Worm (Caenorhabditis elegans): Measurements from ENCODE around the gene F43C1.7.

F43C1.7 gene

DNA sequence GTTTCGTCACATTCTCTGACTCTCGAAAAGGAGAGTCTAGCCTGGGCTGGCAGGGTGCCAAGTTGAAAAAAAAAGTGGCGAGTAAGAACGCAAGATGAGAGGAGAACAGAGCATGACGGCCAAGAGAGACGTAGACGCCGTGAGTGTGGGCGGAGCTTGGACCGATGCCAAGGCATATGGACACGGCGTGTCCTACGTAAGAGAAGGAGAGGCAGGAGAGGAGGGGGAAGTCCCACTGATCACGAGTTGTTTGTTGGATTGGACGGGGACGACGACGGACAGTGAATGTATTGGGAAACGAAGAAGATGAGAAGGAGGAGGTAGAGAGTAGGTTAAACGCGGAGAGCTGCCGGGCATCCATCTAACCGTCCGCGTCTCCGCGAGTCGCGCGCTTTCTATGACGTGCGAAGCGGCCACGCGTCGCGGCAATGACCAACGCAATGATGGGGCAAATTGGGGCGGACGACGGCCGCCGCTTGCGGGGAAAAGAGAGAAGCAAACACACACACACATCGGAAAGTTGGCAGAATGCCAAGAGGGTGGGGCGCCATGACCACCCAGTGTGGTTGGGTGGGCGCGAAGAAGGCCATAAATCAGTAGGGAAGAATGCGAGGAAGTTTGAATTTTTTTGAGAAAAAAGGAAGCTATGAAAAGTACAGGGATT, 39.7 kb upstream of the F43C1.7 start (continued):
- TF ChIP-seq F13H6.1 (tag; optimal IDR thresholded peaks at IDR 0.05) (peak; percentile 100), alr-1 (tag; optimal IDR thresholded peaks at IDR 0.05) (no peak), elt-1 (tag; optimal IDR thresholded peaks at IDR 0.05) (peak; percentile 30)

- no peak for TF ChIP-seq blmp-1 (tag; optimal IDR thresholded peaks at IDR 0.05; ENCODE audit: insufficient read depth)
- TF ChIP-seq ztf-1 (GFP tag; conservative IDR thresholded peaks at IDR 0.05): no peak
- TF ChIP-seq ceh-82 (tag; optimal IDR thresholded peaks at IDR 0.05): no peak
- TF ChIP-seq nhr-21 (tag; optimal IDR thresholded peaks at IDR 0.05): peak; percentile 19
- TF ChIP-seq ztf-11 (tag; optimal IDR thresholded peaks at IDR 0.05): no peak
- no peak for TF ChIP-seq sma-3 (GFP tag; optimal IDR thresholded peaks at IDR 0.05)
- TF ChIP-seq crh-2 (tag; optimal IDR thresholded peaks at IDR 0.05): no peak
- TF ChIP-seq elt-3 (tag; optimal IDR thresholded peaks at IDR 0.05): no peak
- TF ChIP-seq sma-9 (GFP tag; optimal IDR thresholded peaks at IDR 0.05): peak; percentile 25
- no peak for TF ChIP-seq sma-9 (tag; optimal IDR thresholded peaks at IDR 0.05)
- no peak for TF ChIP-seq R02D3.7 (tag; optimal IDR thresholded peaks at IDR 0.05)
- TF ChIP-seq fos-1 (tag; optimal IDR thresholded peaks at IDR 0.05): peak; percentile 17
- TF ChIP-seq ceh-16 (tag; optimal IDR thresholded peaks at IDR 0.05): peak; percentile 67
- TF ChIP-seq alr-1 (tag; optimal IDR thresholded peaks at IDR 0.05): no peak
- TF ChIP-seq nhr-77 (tag; optimal IDR thresholded peaks at IDR 0.05): no peak
- no peak for TF ChIP-seq ama-1 (optimal IDR thresholded peaks at IDR 0.05)
- TF ChIP-seq sem-4 (tag; optimal IDR thresholded peaks at IDR 0.05): no peak
- TF ChIP-seq nhr-12 (tag; optimal IDR thresholded peaks at IDR 0.05): no peak
- no peak for TF ChIP-seq unc-39 (tag; optimal IDR thresholded peaks at IDR 0.05)
- no peak for TF ChIP-seq snpc-4 (tag; optimal IDR thresholded peaks at IDR 0.05)
- peak; percentile 62 for TF ChIP-seq F13H6.1 (tag; optimal IDR thresholded peaks at IDR 0.05)
- no peak for TF ChIP-seq C34F6.9 (tag; optimal IDR thresholded peaks at IDR 0.05)
- TF ChIP-seq nhr-25 (tag; optimal IDR thresholded peaks at IDR 0.05): peak; percentile 20
- no peak for TF ChIP-seq lin-11 (tag; optimal IDR thresholded peaks at IDR 0.05)
- TF ChIP-seq Y55F3AM.14 (GFP tag; optimal IDR thresholded peaks at IDR 0.05): no peak
- TF ChIP-seq nhr-237 (tag; optimal IDR thresholded peaks at IDR 0.05): no peak
- TF ChIP-seq lsy-2 (tag; optimal IDR thresholded peaks at IDR 0.05): peak in 1 of 2 experiments; percentile 18
- no peak for TF ChIP-seq gmeb-1 (tag; optimal IDR thresholded peaks at IDR 0.05)
- TF ChIP-seq unc-62 (GFP tag; optimal IDR thresholded peaks at IDR 0.05): no peak
- TF ChIP-seq mdl-1 (tag; optimal IDR thresholded peaks at IDR 0.05): no peak
- no peak for TF ChIP-seq egl-27 (tag; optimal IDR thresholded peaks at IDR 0.05)
- no peak for TF ChIP-seq ztf-4 (tag; optimal IDR thresholded peaks at IDR 0.05)
- TF ChIP-seq nhr-23 (tag; optimal IDR thresholded peaks at IDR 0.05): no peak
- no peak for TF ChIP-seq nhr-10 (tag; optimal IDR thresholded peaks at IDR 0.05)
- no peak for TF ChIP-seq ZK546.5 (tag; optimal IDR thresholded peaks at IDR 0.05)
- no peak for TF ChIP-seq aly-2 (tag; optimal IDR thresholded peaks at IDR 0.05)
- no peak for TF ChIP-seq mab-5 (tag; optimal IDR thresholded peaks at IDR 0.05)
- TF ChIP-seq peb-1 (tag; optimal IDR thresholded peaks at IDR 0.05): no peak
- no peak for TF ChIP-seq dmd-4 (tag; optimal IDR thresholded peaks at IDR 0.05)
- TF ChIP-seq lin-13 (GFP tag; optimal IDR thresholded peaks at IDR 0.05): peak; percentile 41
- TF ChIP-seq skn-1 (tag; optimal IDR thresholded peaks at IDR 0.05): no peak
- TF ChIP-seq lin-39 (tag; optimal IDR thresholded peaks at IDR 0.05): no peak
- no peak for TF ChIP-seq elt-1 (tag; optimal IDR thresholded peaks at IDR 0.05)
- TF ChIP-seq zag-1 (tag; optimal IDR thresholded peaks at IDR 0.05): no peak
- no peak for TF ChIP-seq nhr-6 (tag; optimal IDR thresholded peaks at IDR 0.05)
- TF ChIP-seq nhr-11 (tag; optimal IDR thresholded peaks at IDR 0.05): no peak
- TF ChIP-seq mbf-1 (tag; optimal IDR thresholded peaks at IDR 0.05): no peak
- no peak for TF ChIP-seq unc-55 (GFP tag; optimal IDR thresholded peaks at IDR 0.05)
- peak; percentile 62 for TF ChIP-seq nhr-129 (tag; optimal IDR thresholded peaks at IDR 0.05)
Observed at ce11 chrIII:4280215-4281173, 38.1 kb upstream of the F43C1.7 start, which contains the start of gene sup-26. TSS of gene sup-26 (minus strand) at chrIII:4280224.

Measured in whole organism, L2 larva.